Fruit fly (Drosophila melanogaster) whole organism, prepupa: Measurements from ENCODE around the gene cta.

ENCODE experiments used
- CG10631 ChIP-seq: fragments of 200-800 bp; sonication (Bioruptor generic); optimal IDR thresholded peaks from 2 replicates; lab custom pipeline; 2016; ENCODE audit warnings: missing biosample characterization, missing genetic modification characterization
- CG10669 ChIP-seq: fragments of 200-800 bp; sonication (Bioruptor generic); optimal IDR thresholded peaks from 3 replicates; lab custom pipeline; 2018; ENCODE audit warnings: missing biosample characterization, mild to moderate bottlenecking, missing genetic modification characterization, moderate library complexity
- CG11294 ChIP-seq: fragments of 200-800 bp; sonication (Bioruptor generic); IDR thresholded peaks from 2 replicates; pipeline ENCODE4 v1.3.6; 2022; ENCODE audit warnings: missing biosample characterization, missing genetic modification characterization
- CG11902 ChIP-seq: fragments of 200-800 bp; sonication (Bioruptor generic); optimal IDR thresholded peaks from 3 replicates; lab custom pipeline; 2016; ENCODE audit warnings: missing biosample characterization, missing genetic modification characterization
- CG15336 ChIP-seq: fragments of 200-800 bp; sonication (Bioruptor generic); IDR thresholded peaks from 2 replicates; pipeline ENCODE4 v1.3.6; 2022; ENCODE audit warnings: missing biosample characterization, missing genetic modification characterization
- CG1621 ChIP-seq: fragments of 200-800 bp; sonication (Bioruptor generic); optimal IDR thresholded peaks from 3 replicates; lab custom pipeline; 2018; ENCODE audit warnings: missing biosample characterization, mild to moderate bottlenecking, missing genetic modification characterization
- CG32006 ChIP-seq: fragments of 200-800 bp; sonication (Bioruptor generic); optimal IDR thresholded peaks from 3 replicates; lab custom pipeline; 2017; ENCODE audit warnings: missing biosample characterization, mild to moderate bottlenecking, missing genetic modification characterization
- CG34406 ChIP-seq: fragments of 200-800 bp; sonication (Bioruptor generic); optimal IDR thresholded peaks from 3 replicates; lab custom pipeline; 2016; ENCODE audit warnings: missing biosample characterization, missing genetic modification characterization
- CG3919 ChIP-seq: fragments of 200-800 bp; sonication (Bioruptor generic); optimal IDR thresholded peaks from 3 replicates; lab custom pipeline; 2016; ENCODE audit warnings: missing biosample characterization, missing genetic modification characterization
- CG4318 ChIP-seq: fragments of 200-800 bp; sonication (Bioruptor generic); optimal IDR thresholded peaks from 3 replicates; lab custom pipeline; 2017; ENCODE audit warnings: missing biosample characterization, mild to moderate bottlenecking, missing genetic modification characterization
- CG6163 ChIP-seq: fragments of 200-800 bp; sonication (Bioruptor generic); IDR thresholded peaks from 3 replicates; pipeline ENCODE4 v1.3.6; 2022; ENCODE audit warnings: missing biosample characterization, missing genetic modification characterization
- CG6808 ChIP-seq: fragments of 200-800 bp; sonication (Bioruptor generic); optimal IDR thresholded peaks from 3 replicates; lab custom pipeline; 2017; ENCODE audit warnings: missing biosample characterization, missing genetic modification characterization, mild to moderate bottlenecking, moderate library complexity, missing genetic modification reagents
- CG9139 ChIP-seq: fragments of 200-800 bp; sonication (Bioruptor generic); optimal IDR thresholded peaks from 3 replicates; lab custom pipeline; 2017; ENCODE audit warnings: missing biosample characterization, mild to moderate bottlenecking, missing genetic modification characterization
- Eip75B ChIP-seq: fragments of 200-800 bp; sonication (Bioruptor generic); optimal IDR thresholded peaks from 3 replicates; lab custom pipeline; 2016; ENCODE audit warnings: missing biosample characterization, missing genetic modification characterization
- Eip78C ChIP-seq: fragments of 200-800 bp; sonication (Bioruptor generic); peaks from one replicate; lab custom pipeline; 2016; ENCODE audit warnings: missing biosample characterization, missing genetic modification characterization
- Ets21C ChIP-seq: fragments of 200-800 bp; sonication (Bioruptor generic); optimal IDR thresholded peaks from 3 replicates; lab custom pipeline; 2016; ENCODE audit warnings: missing biosample characterization, missing genetic modification characterization
- Gug ChIP-seq: fragments of 200-800 bp; sonication (Bioruptor generic); IDR thresholded peaks from 2 replicates; pipeline ENCODE4 v1.3.6; 2022; ENCODE audit warnings: missing biosample characterization, missing genetic modification characterization
- Hr39 ChIP-seq: fragments of 200-800 bp; sonication (Bioruptor generic); optimal IDR thresholded peaks from 2 replicates; lab custom pipeline; 2016; ENCODE audit warnings: missing biosample characterization, missing genetic modification characterization
- OdsH ChIP-seq: fragments of 200-800 bp; sonication (Bioruptor generic); optimal IDR thresholded peaks from 3 replicates; lab custom pipeline; 2016; ENCODE audit warnings: missing biosample characterization, missing genetic modification characterization
- Sox102F ChIP-seq: fragments of 200-800 bp; sonication (Bioruptor generic); optimal IDR thresholded peaks from 2 replicates; lab custom pipeline; 2016; ENCODE audit warnings: missing biosample characterization, mild to moderate bottlenecking, missing genetic modification characterization
- Sox14 ChIP-seq: fragments of 200-800 bp; sonication (Bioruptor generic); optimal IDR thresholded peaks from 3 replicates; lab custom pipeline; 2016; ENCODE audit warnings: missing biosample characterization, missing genetic modification characterization
- Sox15 ChIP-seq: fragments of 200-800 bp; sonication (Bioruptor generic); optimal IDR thresholded peaks from 3 replicates; lab custom pipeline; 2016; ENCODE audit warnings: missing biosample characterization, missing genetic modification characterization
- achi ChIP-seq: fragments of 200-800 bp; sonication (Bioruptor generic); optimal IDR thresholded peaks from 3 replicates; lab custom pipeline; 2016; ENCODE audit warnings: missing biosample characterization, missing genetic modification characterization
- acj6 ChIP-seq: fragments of 200-800 bp; sonication (Bioruptor generic); optimal IDR thresholded peaks from 3 replicates; lab custom pipeline; 2016; ENCODE audit warnings: missing biosample characterization, missing genetic modification characterization
- cyc ChIP-seq: fragments of 200-800 bp; sonication (Bioruptor generic); optimal IDR thresholded peaks from 3 replicates; lab custom pipeline; 2016; ENCODE audit warnings: missing biosample characterization, missing genetic modification characterization
- dsx ChIP-seq: fragments of 200-800 bp; optimal IDR thresholded peaks from 3 replicates; lab custom pipeline; 2019; ENCODE audit warnings: missing biosample characterization, mild to moderate bottlenecking, missing genetic modification characterization, moderate library complexity; ENCODE audit not compliant: poor library complexity, severe bottlenecking
- esn ChIP-seq: fragments of 200-800 bp; sonication (Bioruptor generic); optimal IDR thresholded peaks from 2 replicates; lab custom pipeline; 2016; ENCODE audit warnings: missing biosample characterization, mild to moderate bottlenecking, missing genetic modification characterization, moderate library complexity
- fd59A ChIP-seq: fragments of 200-800 bp; sonication (Bioruptor generic); optimal IDR thresholded peaks from 2 replicates; lab custom pipeline; 2017; ENCODE audit warnings: missing biosample characterization, mild to moderate bottlenecking, missing genetic modification characterization, missing genetic modification reagents
- fkh ChIP-seq: fragments of 200-800 bp; sonication (Bioruptor generic); optimal IDR thresholded peaks from 3 replicates; lab custom pipeline; 2017; ENCODE audit warnings: missing biosample characterization, mild to moderate bottlenecking, missing genetic modification characterization, moderate library complexity
- lz ChIP-seq: fragments of 200-800 bp; sonication (Bioruptor generic); optimal IDR thresholded peaks from 3 replicates; lab custom pipeline; 2016; ENCODE audit warnings: missing biosample characterization, missing genetic modification characterization
- ss ChIP-seq, 2 experiments: fragments of 200-800 bp; sonication (Bioruptor generic); optimal IDR thresholded peaks; 2 replicates in 1 of 2; 3 replicates in 1 of 2; lab custom pipeline; 2017 to 2018; ENCODE audit warnings: mild to moderate bottlenecking in 2 of 2, missing biosample characterization in 2 of 2, missing genetic modification characterization in 2 of 2, moderate library complexity in 1 of 2
- svp ChIP-seq: fragments of 200-800 bp; sonication (Bioruptor generic); peaks from one replicate; lab custom pipeline; 2016; ENCODE audit warnings: missing biosample characterization, missing genetic modification characterization
- topi ChIP-seq: fragments of 200-800 bp; sonication (Bioruptor generic); optimal IDR thresholded peaks from 3 replicates; lab custom pipeline; 2016; ENCODE audit warnings: missing biosample characterization, missing genetic modification characterization
- vri ChIP-seq: fragments of 200-800 bp; sonication (Bioruptor generic); optimal IDR thresholded peaks from 3 replicates; lab custom pipeline; 2016; ENCODE audit warnings: missing biosample characterization, mild to moderate bottlenecking, missing genetic modification characterization

cta gene

DNA sequence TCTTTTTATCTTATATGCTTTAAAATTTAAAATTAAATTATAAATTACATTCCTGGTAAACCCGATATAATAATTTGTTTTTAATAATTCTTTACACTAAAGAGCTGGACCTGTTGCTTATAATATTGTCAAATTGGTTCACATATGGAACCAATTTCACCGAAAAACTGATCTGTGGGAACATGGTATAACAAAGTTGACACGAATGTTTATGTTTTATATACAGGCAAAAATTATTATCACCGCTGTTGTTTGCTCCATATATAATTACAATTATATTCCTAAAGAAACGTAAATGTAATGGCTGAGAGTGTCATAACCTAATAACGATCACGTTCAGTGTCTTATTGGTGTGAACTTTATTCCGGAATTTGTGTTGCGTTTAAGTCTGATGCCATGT, at the start of gene cta:
Gene cta (plus strand): TSS at position 233 of the 400 bp plus-strand sequence.
- TF ChIP-seq svp (GFP tag; lab: Kevin White, UChicago) (peak; percentile 37), achi (no peak), topi (GFP tag; lab: Kevin White, UChicago) (no peak), cyc (GFP tag; lab: Kevin White, UChicago) (no peak), CG9139 (no peak), Gug (GFP tag; lab: Robert Waterston, UW) (no peak), fd59A (no peak), CG4318 (GFP tag; lab: Kevin White, UChicago) (no peak), CG1621 (tag; lab: Kevin White, UChicago) (no peak), dsx (GFP tag; lab: Kevin White, UChicago) (no peak), Hr39 (GFP tag; lab: Kevin White, UChicago) (peak; percentile 3), CG11902 (GFP tag; lab: Kevin White, UChicago) (no peak), acj6 (GFP tag; lab: Kevin White, UChicago) (no peak)

DNA sequence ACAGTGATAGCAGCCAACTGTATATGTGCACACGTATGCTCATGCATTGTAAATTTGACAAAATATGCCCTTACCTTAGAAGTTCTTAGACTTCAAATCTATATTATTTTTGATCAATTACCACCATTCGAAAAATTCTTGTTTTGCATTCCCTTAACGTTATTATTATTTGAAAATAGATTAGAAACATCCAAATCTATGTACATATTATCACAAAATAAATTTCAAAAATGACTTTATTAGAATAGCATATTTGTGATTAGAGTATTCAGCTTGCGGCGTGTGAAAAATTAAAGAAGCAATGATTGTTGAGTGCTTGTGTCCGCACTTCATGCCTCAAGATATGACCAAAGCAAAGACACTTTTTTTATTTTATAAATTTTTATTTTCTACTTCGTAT, 12.2 kb downstream of the cta start:
- TF ChIP-seq dsx (GFP tag; lab: Kevin White, UChicago) (no peak), CG15336 (GFP tag; lab: Robert Waterston, UW) (no peak), fkh (no peak), lz (GFP tag; lab: Kevin White, UChicago) (no peak), CG6808 (no peak), OdsH (GFP tag; lab: Kevin White, UChicago) (no peak), Sox102F (GFP tag; lab: Kevin White, UChicago) (no peak), topi (GFP tag; lab: Kevin White, UChicago) (no peak), Eip75B (GFP tag; lab: Kevin White, UChicago) (no peak), Sox14 (GFP tag; lab: Kevin White, UChicago) (no peak), acj6 (GFP tag; lab: Kevin White, UChicago) (no peak)

DNA sequence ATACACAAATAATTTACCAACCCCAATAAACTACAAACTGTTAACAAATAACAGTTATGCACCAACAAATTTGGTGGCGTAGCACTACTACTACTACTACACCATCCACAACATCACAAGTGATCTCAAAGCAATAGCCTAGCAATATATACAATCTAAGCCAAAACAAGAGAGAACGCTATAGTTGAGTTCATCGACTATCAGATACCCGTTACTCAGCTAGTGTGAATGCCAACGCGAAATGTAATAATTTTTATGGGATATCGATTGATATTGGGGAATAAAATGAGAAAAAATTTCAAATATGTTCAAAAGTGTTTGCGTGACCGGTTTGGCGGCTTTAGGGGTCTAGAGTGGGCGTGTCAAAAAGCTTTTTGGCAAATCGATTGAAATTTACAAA, 42.3 kb downstream of the cta start:
- TF ChIP-seq CG10631 (GFP tag; lab: Kevin White, UChicago) (no peak), Ets21C (GFP tag; lab: Kevin White, UChicago) (no peak), CG6163 (GFP tag; lab: Robert Waterston, UW) (no peak), fd59A (no peak), Hr39 (GFP tag; lab: Kevin White, UChicago) (no peak), OdsH (GFP tag; lab: Kevin White, UChicago) (no peak), Sox15 (GFP tag; lab: Kevin White, UChicago) (no peak), ss (GFP tag; optimal IDR thresholded peaks at IDR 0.05; lab: Kevin White, UChicago) (no peak), vri (no peak), Eip78C (GFP tag; lab: Kevin White, UChicago) (no peak), CG34406 (GFP tag; lab: Kevin White, UChicago) (no peak), dsx (GFP tag; lab: Kevin White, UChicago) (no peak), esn (GFP tag; lab: Kevin White, UChicago) (no peak)

DNA sequence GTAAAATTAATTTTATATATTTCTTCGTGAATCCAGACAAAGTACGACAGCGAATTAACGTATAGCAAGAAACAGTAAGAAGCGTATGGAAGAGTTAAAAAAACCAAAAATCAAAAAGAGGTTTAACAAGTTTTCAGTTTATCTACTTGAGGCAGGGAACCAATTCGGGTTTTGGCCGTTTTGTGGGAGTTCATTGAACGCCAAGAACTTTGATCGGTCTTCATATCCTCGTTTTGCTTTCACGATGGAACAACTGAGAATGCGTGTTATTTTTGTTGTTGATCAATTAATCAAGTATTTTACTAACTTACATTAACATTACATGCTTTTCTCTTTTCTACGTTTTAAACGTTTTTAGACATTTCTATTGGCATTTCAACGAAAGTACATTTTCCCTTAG, 43.8 kb downstream of the cta start:
- TF ChIP-seq CG3919 (no peak), Eip78C (GFP tag; lab: Kevin White, UChicago) (peak; percentile 50), svp (GFP tag; lab: Kevin White, UChicago) (peak; percentile 34), Sox15 (GFP tag; lab: Kevin White, UChicago) (no peak), acj6 (GFP tag; lab: Kevin White, UChicago) (no peak), OdsH (GFP tag; lab: Kevin White, UChicago) (no peak), CG11294 (GFP tag; lab: Robert Waterston, UW) (no peak), CG34406 (GFP tag; lab: Kevin White, UChicago) (no peak), Eip75B (GFP tag; lab: Kevin White, UChicago) (no peak), CG10669 (no peak)

DNA sequence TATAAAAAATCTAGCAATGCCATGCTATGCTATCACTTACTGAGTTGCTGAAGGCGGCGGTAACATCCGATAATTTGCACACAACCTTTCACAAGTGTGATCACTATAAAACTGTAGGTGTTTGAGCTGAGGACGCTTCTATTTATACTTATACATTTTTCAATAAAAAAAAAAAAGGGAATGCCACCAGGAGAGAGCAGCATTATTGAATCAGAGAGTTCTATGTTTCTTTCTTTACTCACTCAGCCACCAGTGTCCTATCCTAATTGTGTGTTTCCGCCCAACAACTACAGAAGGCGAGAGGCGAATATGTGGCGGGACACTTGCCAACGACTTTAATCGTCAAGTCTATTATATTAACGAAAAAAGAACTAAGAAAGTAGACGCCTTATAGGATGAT, 44.2 kb downstream of the cta start, which contains the start of gene Cht10:
Gene Cht10 (minus strand): TSS at position 101 of the 400 bp plus-strand sequence.
- TF ChIP-seq CG32006 (GFP tag; lab: Kevin White, UChicago) (no peak), CG11294 (GFP tag; lab: Robert Waterston, UW) (no peak), CG10669 (no peak)
